Worm (Caenorhabditis elegans) whole organism, early embryonic: ENCODE results near the gene ard-1.

Experiments
- B0310.2 ChIP-seq: sonication (generic microtip); optimal IDR thresholded peaks from 2 replicates; lab custom pipeline; 2016; ENCODE audit warnings: mild to moderate bottlenecking, missing genetic modification characterization, missing compliant biosample characterization
- F13C5.2 ChIP-seq: sonication (generic microtip); optimal IDR thresholded peaks from 2 replicates; lab custom pipeline; 2017; ENCODE audit warnings: mild to moderate bottlenecking, missing genetic modification characterization, inconsistent platforms, missing compliant biosample characterization
- aly-1 ChIP-seq: sonication (generic microtip); optimal IDR thresholded peaks from 2 replicates; lab custom pipeline; 2016; ENCODE audit warnings: missing genetic modification characterization, missing compliant biosample characterization
- ama-1 ChIP-seq: fragments of 150-350 bp; optimal IDR thresholded peaks from 2 replicates; lab custom pipeline; 2014
- ceh-13 ChIP-seq: fragments of 200-800 bp; sonication (Bioruptor generic); optimal IDR thresholded peaks from 2 replicates; lab custom pipeline; 2018; ENCODE audit warnings: mild to moderate bottlenecking, missing genetic modification characterization, missing compliant biosample characterization
- ceh-36 ChIP-seq: sonication (generic microtip); optimal IDR thresholded peaks from 2 replicates; lab custom pipeline; 2016; ENCODE audit warnings: missing genetic modification characterization, inconsistent platforms, missing compliant biosample characterization
- ets-7 ChIP-seq: sonication (generic microtip); optimal IDR thresholded peaks from 2 replicates; lab custom pipeline; 2016; ENCODE audit warnings: missing genotype, missing genetic modification characterization, missing compliant biosample characterization
- flt-1 ChIP-seq: fragments of 200-800 bp; sonication (Bioruptor generic); IDR thresholded peaks from 2 replicates; pipeline ENCODE4 v1.3.6; 2022; ENCODE audit warnings: missing genetic modification characterization, missing compliant biosample characterization
- hmbx-1 ChIP-seq: sonication (generic microtip); optimal IDR thresholded peaks from 2 replicates; lab custom pipeline; 2016; ENCODE audit warnings: mild to moderate bottlenecking, missing genetic modification characterization, missing compliant biosample characterization
- hmg-4 ChIP-seq: fragments of 200-800 bp; sonication (Bioruptor generic); optimal IDR thresholded peaks from 2 replicates; lab custom pipeline; 2018; ENCODE audit warnings: mild to moderate bottlenecking, missing genetic modification characterization, missing compliant biosample characterization
- hnd-1 ChIP-seq: sonication (generic microtip); optimal IDR thresholded peaks from 2 replicates; lab custom pipeline; 2016; ENCODE audit warnings: missing genetic modification characterization, missing compliant biosample characterization
- pes-1 ChIP-seq: fragments of 200-800 bp; sonication (Bioruptor generic); IDR thresholded peaks from 2 replicates; pipeline ENCODE4 v1.3.6; 2022; ENCODE audit warnings: missing genetic modification reagents, missing genetic modification characterization, missing compliant biosample characterization
- scrt-1 ChIP-seq: fragments of 200-800 bp; sonication (Bioruptor generic); IDR thresholded peaks from 2 replicates; pipeline ENCODE4 v1.3.6; 2022; ENCODE audit warnings: missing genetic modification characterization, missing compliant biosample characterization
- sea-1 ChIP-seq: fragments of 200-800 bp; sonication (Bioruptor generic); conservative IDR thresholded peaks from 2 replicates; pipeline ENCODE4 v1.3.6; 2022; ENCODE audit warnings: missing genetic modification characterization, missing compliant biosample characterization
- tbx-11 ChIP-seq: fragments of 200-800 bp; sonication (Bioruptor generic); IDR thresholded peaks from 2 replicates; pipeline ENCODE4 v1.3.6; 2022; ENCODE audit warnings: missing genetic modification characterization, missing compliant biosample characterization
- tbx-37 ChIP-seq: fragments of 200-800 bp; sonication (Bioruptor generic); conservative IDR thresholded peaks from 2 replicates; pipeline ENCODE4 v1.3.6; 2022; ENCODE audit warnings: missing genetic modification reagents, missing genetic modification characterization, missing compliant biosample characterization
- tra-4 ChIP-seq: sonication (generic microtip); optimal IDR thresholded peaks from 2 replicates; lab custom pipeline; 2017; ENCODE audit warnings: missing genetic modification characterization, missing compliant biosample characterization

The ard-1 gene

DNA sequence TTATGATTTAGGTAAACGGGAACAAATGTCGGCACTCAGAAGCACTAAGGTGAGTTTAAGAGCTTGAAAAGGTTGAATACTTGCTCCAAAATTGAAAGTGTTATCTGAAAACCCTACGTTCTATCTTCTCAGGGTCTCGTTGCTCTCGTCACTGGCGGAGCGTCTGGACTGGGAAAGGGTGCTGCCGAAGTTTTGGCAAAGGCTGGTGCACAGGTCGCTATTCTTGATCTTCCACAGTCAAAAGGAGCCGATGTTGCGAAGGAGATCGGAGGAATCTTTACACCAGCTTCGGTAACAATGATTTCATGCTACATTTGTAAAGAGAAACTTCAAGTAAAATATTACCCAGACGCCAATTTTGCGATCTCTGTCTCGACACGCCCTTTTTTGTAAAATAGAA, at the start of gene ard-1:
ard-1 (plus strand) TSS at position 12 of the 400 bp plus-strand sequence.
- TF ChIP-seq ama-1 (peak; percentile 90), pes-1 (no peak), aly-1 (tag; lab: Kevin White, UChicago) (no peak), hmbx-1 (tag; lab: Kevin White, UChicago) (no peak), ets-7 (no peak), tbx-11 (GFP tag; lab: Robert Waterston, UW) (no peak), B0310.2 (peak; percentile 63), tbx-37 (GFP tag; lab: Robert Waterston, UW) (no peak)

DNA sequence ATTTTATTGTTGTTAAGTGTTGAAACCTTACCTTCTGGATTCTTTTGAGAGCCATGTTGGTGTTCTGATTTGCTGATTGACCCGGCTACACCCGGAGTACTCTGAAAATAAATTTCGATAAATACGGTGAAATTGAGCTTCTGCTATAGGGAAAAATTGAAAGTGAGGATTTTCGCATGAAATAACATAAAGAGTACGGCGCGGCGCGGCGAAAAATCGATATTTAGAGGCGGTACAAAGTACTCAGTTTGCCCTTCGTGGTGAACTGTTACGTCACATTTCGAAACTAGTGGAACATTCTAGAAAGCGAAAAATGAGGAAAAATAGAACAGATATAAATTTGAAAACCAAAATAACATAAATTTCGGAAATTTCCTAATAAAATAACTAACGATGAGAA, 48.9 kb upstream of the ard-1 start, which contains the start of gene let-70:
let-70 (minus strand) TSS at position 101 of the 400 bp plus-strand sequence.
- TF ChIP-seq scrt-1 (GFP tag; lab: Robert Waterston, UW) (no peak), B0310.2 (no peak), tra-4 (tag; lab: Kevin White, UChicago) (no peak), pes-1 (no peak), hnd-1 (tag; lab: Kevin White, UChicago) (no peak), flt-1 (GFP tag; lab: Robert Waterston, UW) (no peak), hmg-4 (no peak), ceh-36 (tag; lab: Kevin White, UChicago) (no peak), hmbx-1 (tag; lab: Kevin White, UChicago) (no peak), ets-7 (no peak), tbx-11 (GFP tag; lab: Robert Waterston, UW) (no peak), tbx-37 (GFP tag; lab: Robert Waterston, UW) (no peak), ama-1 (no peak), ceh-13 (GFP tag; lab: Kevin White, UChicago) (no peak), F13C5.2 (tag; lab: Kevin White, UChicago) (no peak)

- TF ChIP-seq tra-4 (tag; lab: Kevin White, UChicago) = no peak
- no peak for TF ChIP-seq scrt-1 (GFP tag; lab: Robert Waterston, UW)
- TF ChIP-seq ets-7 = no peak
- peak; percentile 51 for TF ChIP-seq hmg-4
- TF ChIP-seq pes-1 = no peak
- peak; percentile 80 for TF ChIP-seq F13C5.2 (tag; lab: Kevin White, UChicago)
- TF ChIP-seq ceh-13 (GFP tag; lab: Kevin White, UChicago) = no peak
- TF ChIP-seq flt-1 (GFP tag; lab: Robert Waterston, UW) = no peak
- TF ChIP-seq ama-1 = no peak
- TF ChIP-seq tbx-37 (GFP tag; lab: Robert Waterston, UW) = 0 out of 2 replicates have a peak, but pooled peaks have one; percentile 9
- TF ChIP-seq ceh-36 (tag; lab: Kevin White, UChicago) = no peak
- no peak for TF ChIP-seq tbx-11 (GFP tag; lab: Robert Waterston, UW)
- TF ChIP-seq B0310.2 = no peak
- TF ChIP-seq sea-1 (GFP tag; lab: Robert Waterston, UW) = no peak
- no peak for TF ChIP-seq aly-1 (tag; lab: Kevin White, UChicago)
- no peak for TF ChIP-seq hmbx-1 (tag; lab: Kevin White, UChicago)
- no peak for TF ChIP-seq hnd-1 (tag; lab: Kevin White, UChicago)
These were observed 48.3 kb upstream of the ard-1 start for ce11 chrIV:11082789-11083235.

- no peak for TF ChIP-seq scrt-1 (GFP tag; lab: Robert Waterston, UW)
- no peak for TF ChIP-seq flt-1 (GFP tag; lab: Robert Waterston, UW)
- TF ChIP-seq aly-1 (tag; lab: Kevin White, UChicago) = no peak
- no peak for TF ChIP-seq F13C5.2 (tag; lab: Kevin White, UChicago)
- TF ChIP-seq ceh-13 (GFP tag; lab: Kevin White, UChicago) = no peak
- TF ChIP-seq hnd-1 (tag; lab: Kevin White, UChicago) = no peak
- TF ChIP-seq tbx-11 (GFP tag; lab: Robert Waterston, UW) = no peak
These were observed 47.5 kb upstream of the ard-1 start, which contains the start of gene klc-1 for ce11 chrIV:11083609-11084008. klc-1 (plus strand) TSS chrIV:11083735.

ce11 chrIV:11089527-11089926, 41.6 kb upstream of the ard-1 start, which contains the start of gene M7.7:
M7.7 (plus strand) TSS chrIV:11089827.
- TF ChIP-seq ets-7 = no peak
- TF ChIP-seq tbx-11 (GFP tag; lab: Robert Waterston, UW) = no peak
- TF ChIP-seq aly-1 (tag; lab: Kevin White, UChicago) = no peak
- TF ChIP-seq ceh-36 (tag; lab: Kevin White, UChicago) = no peak
- TF ChIP-seq ceh-13 (GFP tag; lab: Kevin White, UChicago) = no peak

DNA sequence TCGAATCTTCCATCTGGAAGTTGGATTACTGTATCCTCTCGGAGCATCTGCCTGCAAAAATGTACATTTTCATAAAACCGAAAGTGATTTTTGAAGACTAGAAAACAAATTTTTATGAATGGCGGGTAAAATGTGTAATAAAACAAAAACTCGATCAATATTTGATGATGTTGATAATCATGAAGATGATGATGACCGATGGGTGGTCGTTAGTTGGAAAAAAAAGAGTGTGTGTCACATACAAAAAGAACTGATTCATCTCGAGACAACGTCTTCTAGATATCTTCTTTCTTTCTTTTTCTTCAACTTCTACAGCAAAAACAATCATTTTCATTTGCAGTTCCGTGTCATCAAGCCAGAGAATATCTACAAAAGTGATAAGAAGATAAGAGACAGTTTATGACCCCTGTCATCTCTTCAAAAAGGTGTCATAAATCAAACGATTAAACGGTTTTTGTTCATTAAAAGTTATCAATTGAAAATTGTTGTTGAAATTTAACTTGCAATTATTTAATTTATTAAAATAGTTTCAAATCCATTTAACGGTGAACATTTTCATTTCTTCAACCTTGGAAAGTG, 38.5 kb upstream of the ard-1 start, which contains the start of gene bcc-1:
bcc-1 (minus strand) TSS at position 51 of the 579 bp plus-strand sequence.
- TF ChIP-seq pes-1 (no peak), sea-1 (GFP tag; lab: Robert Waterston, UW) (no peak), scrt-1 (GFP tag; lab: Robert Waterston, UW) (no peak), ets-7 (no peak), B0310.2 (no peak), tra-4 (tag; lab: Kevin White, UChicago) (no peak), aly-1 (tag; lab: Kevin White, UChicago) (no peak), ceh-36 (tag; lab: Kevin White, UChicago) (no peak), hmbx-1 (tag; lab: Kevin White, UChicago) (no peak)

DNA sequence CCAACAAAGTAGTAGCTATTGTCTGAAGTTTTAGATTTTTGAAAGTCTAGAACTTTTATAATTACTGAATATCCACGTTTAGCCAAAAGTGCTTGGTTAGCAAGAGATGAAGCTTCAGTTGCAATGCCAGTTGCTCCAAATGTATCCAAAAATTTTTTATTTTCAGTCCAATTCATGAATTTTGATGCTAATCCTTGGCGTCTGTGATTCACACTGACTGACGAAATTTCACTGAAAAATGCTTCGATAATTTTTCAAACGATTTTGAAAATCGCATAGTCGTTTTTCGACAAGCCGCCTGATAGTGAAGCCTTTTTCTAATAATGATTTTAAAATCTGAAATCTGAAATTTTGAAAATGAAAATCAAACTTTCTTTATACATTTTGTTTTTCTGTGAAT, 37.0 kb upstream of the ard-1 start:
- TF ChIP-seq tbx-37 (GFP tag; lab: Robert Waterston, UW) = no peak
- no peak for TF ChIP-seq B0310.2
- no peak for TF ChIP-seq sea-1 (GFP tag; lab: Robert Waterston, UW)
- TF ChIP-seq ceh-13 (GFP tag; lab: Kevin White, UChicago) = no peak
- no peak for TF ChIP-seq aly-1 (tag; lab: Kevin White, UChicago)
- no peak for TF ChIP-seq tra-4 (tag; lab: Kevin White, UChicago)
- no peak for TF ChIP-seq pes-1
- TF ChIP-seq hmg-4 = no peak
- no peak for TF ChIP-seq ceh-36 (tag; lab: Kevin White, UChicago)
- no peak for TF ChIP-seq ets-7
- no peak for TF ChIP-seq ama-1
- TF ChIP-seq flt-1 (GFP tag; lab: Robert Waterston, UW) = no peak
- no peak for TF ChIP-seq tbx-11 (GFP tag; lab: Robert Waterston, UW)
- TF ChIP-seq scrt-1 (GFP tag; lab: Robert Waterston, UW) = no peak
- no peak for TF ChIP-seq hmbx-1 (tag; lab: Kevin White, UChicago)
